Fruit fly (Drosophila melanogaster): Measurements from ENCODE around the gene hwt.

hwt gene

dm6 chrX:12592121-12592466 is 23.8 kb upstream of the hwt start, which contains the start of gene LIMK1 (continued):
- TF ChIP-seq Atf3 (GFP tag; optimal IDR thresholded peaks at IDR 0.05) (no peak), vvl (GFP tag; IDR thresholded peaks at IDR 0.05) (peak; percentile 40; the same call in 1 of the 2 replicates), nau (GFP tag; optimal IDR thresholded peaks at IDR 0.05) (no peak), Dek (tag; optimal IDR thresholded peaks at IDR 0.05) (no peak), cas (GFP tag; IDR thresholded peaks at IDR 0.05) (no peak), sqz (GFP tag; optimal IDR thresholded peaks at IDR 0.05) (no peak), stwl (tag; optimal IDR thresholded peaks at IDR 0.05) (peak; percentile 46), lab (GFP tag; optimal IDR thresholded peaks at IDR 0.05) (no peak), pnt (GFP tag; optimal IDR thresholded peaks at IDR 0.05) (no peak), phol (tag; optimal IDR thresholded peaks at IDR 0.05) (peak; percentile 44), Optix (GFP tag; IDR thresholded peaks at IDR 0.05) (no peak), MESR4 (GFP tag; optimal IDR thresholded peaks at IDR 0.05) (no peak), CG2116 (GFP tag; optimal IDR thresholded peaks at IDR 0.05) (peak; percentile 60), Mad (GFP tag; optimal IDR thresholded peaks at IDR 0.05) (no peak), Stat92E (GFP tag; optimal IDR thresholded peaks at IDR 0.05) (peak in 1 of 3 experiments; percentile 12), Ets97D (GFP tag; optimal IDR thresholded peaks at IDR 0.05) (peak; percentile 34), CG1602 (GFP tag; optimal IDR thresholded peaks at IDR 0.05) (no peak), gcm2 (GFP tag; optimal IDR thresholded peaks at IDR 0.05) (no peak), pho (GFP tag; optimal IDR thresholded peaks at IDR 0.05) (no peak), CG34376 (GFP tag; optimal IDR thresholded peaks at IDR 0.05) (no peak), amos (GFP tag; IDR thresholded peaks at IDR 0.05; ENCODE audit: partially characterized antibody) (peak; percentile 56), CG43689 (GFP tag; IDR thresholded peaks at IDR 0.05) (no peak), ham (GFP tag; IDR thresholded peaks at IDR 0.05) (no peak), Opbp (GFP tag; IDR thresholded peaks at IDR 0.05; ENCODE audit: partially characterized antibody) (peak; percentile 7; the same call in 1 of the 3 replicates), sisA (GFP tag; IDR thresholded peaks at IDR 0.05) (no peak), CG9609 (GFP tag; optimal IDR thresholded peaks at IDR 0.05) (no peak), CG11695 (GFP tag; IDR thresholded peaks at IDR 0.05) (no peak), az2 (GFP tag; optimal IDR thresholded peaks at IDR 0.05) (no peak), Dad (GFP tag; optimal IDR thresholded peaks at IDR 0.05) (no peak), CG1832 (GFP tag; optimal IDR thresholded peaks at IDR 0.05) (no peak), Usf (GFP tag; optimal IDR thresholded peaks at IDR 0.05) (no peak), CG11398 (GFP tag; optimal IDR thresholded peaks at IDR 0.05) (no peak), nom (GFP tag; optimal IDR thresholded peaks at IDR 0.05) (no peak), Spps (tag; optimal IDR thresholded peaks at IDR 0.05) (no peak), sug (tag; optimal IDR thresholded peaks at IDR 0.05) (no peak), CG11560 (tag; IDR thresholded peaks at IDR 0.05) (no peak), CG3407 (GFP tag; optimal IDR thresholded peaks at IDR 0.05) (no peak), CG11696 (GFP tag; IDR thresholded peaks at IDR 0.05) (no peak), CG4404 (GFP tag; IDR thresholded peaks at IDR 0.05) (no peak), ap (GFP tag; IDR thresholded peaks at IDR 0.05) (no peak), Side (GFP tag; optimal IDR thresholded peaks at IDR 0.05) (no peak), dati (GFP tag; IDR thresholded peaks at IDR 0.05) (no peak), btn (GFP tag; optimal IDR thresholded peaks at IDR 0.05) (no peak), pfk (GFP tag; optimal IDR thresholded peaks at IDR 0.05) (no peak), grau (tag; optimal IDR thresholded peaks at IDR 0.05) (no peak), Rfx (GFP tag; IDR thresholded peaks at IDR 0.05) (no peak), crol (GFP tag; IDR thresholded peaks at IDR 0.05) (no peak), D19A (tag; optimal IDR thresholded peaks at IDR 0.05) (no peak), Hmr (GFP tag; optimal IDR thresholded peaks at IDR 0.05) (no peak), vnd (GFP tag; IDR thresholded peaks at IDR 0.05; ENCODE audit: partially characterized antibody) (no peak), CG12236 (GFP tag; optimal IDR thresholded peaks at IDR 0.05) (no peak), CG13775 (GFP tag; optimal IDR thresholded peaks at IDR 0.05) (no peak)
